Worm (Caenorhabditis elegans) whole organism, L1 larva: ENCODE measurements around the gene C31E10.5.

Source experiments
- C04F5.9 ChIP-seq: sonication (generic microtip); optimal IDR thresholded peaks from 2 replicates; lab custom pipeline; 2016; ENCODE audit warnings: missing genetic modification characterization, missing compliant biosample characterization
- C16A3.4 ChIP-seq: fragments of 150-350 bp; optimal IDR thresholded peaks from 2 replicates; lab custom pipeline; 2014; ENCODE audit warnings: missing biosample characterization, missing genetic modification characterization
- aha-1 ChIP-seq: fragments of 150-350 bp; optimal IDR thresholded peaks from 2 replicates; lab custom pipeline; 2014; ENCODE audit warnings: missing biosample characterization, missing genetic modification characterization
- aly-2 ChIP-seq: fragments of 150-350 bp; optimal IDR thresholded peaks from 2 replicates; lab custom pipeline; 2014; ENCODE audit warnings: missing biosample characterization, missing genetic modification characterization
- ama-1 ChIP-seq: fragments of 150-350 bp; optimal IDR thresholded peaks from 2 replicates; lab custom pipeline; 2014
- blmp-1 ChIP-seq: fragments of 150-350 bp; optimal IDR thresholded peaks from 2 replicates; lab custom pipeline; 2014; ENCODE audit warnings: missing biosample characterization, missing genetic modification characterization
- ceh-63 ChIP-seq: fragments of 200-800 bp; sonication (Bioruptor generic); optimal IDR thresholded peaks from 2 replicates; lab custom pipeline; 2018; ENCODE audit warnings: mild to moderate bottlenecking, missing genetic modification characterization, missing compliant biosample characterization
- ceh-88 ChIP-seq: fragments of 200-800 bp; sonication (Bioruptor generic); IDR thresholded peaks from 2 replicates; pipeline ENCODE4 v1.3.6; 2022; ENCODE audit warnings: missing genetic modification characterization, missing compliant biosample characterization
- ceh-90 ChIP-seq: sonication (generic microtip); optimal IDR thresholded peaks from 2 replicates; lab custom pipeline; 2016; ENCODE audit warnings: missing genetic modification characterization, missing compliant biosample characterization
- dpl-1 ChIP-seq, 3 experiments: fragments of 150-350 bp in 2 of 3; sonication (generic microtip) in 1 of 3; optimal IDR thresholded peaks; 2 replicates each; lab custom pipeline; 2014 to 2017; ENCODE audit warnings: missing biosample characterization in 3 of 3, missing genetic modification characterization in 3 of 3, missing genetic modification reagents in 3 of 3
- dsc-1 ChIP-seq: sonication (generic microtip); optimal IDR thresholded peaks from 2 replicates; lab custom pipeline; 2016; ENCODE audit warnings: mild to moderate bottlenecking, missing genetic modification characterization, missing compliant biosample characterization
- egl-13 ChIP-seq: sonication (generic microtip); optimal IDR thresholded peaks from 2 replicates; lab custom pipeline; 2016; ENCODE audit warnings: missing genotype, missing genetic modification reagents, missing genetic modification characterization, missing compliant biosample characterization
- egl-27 ChIP-seq, 2 experiments: fragments of 150-350 bp in 1 of 2; sonication (generic microtip); optimal IDR thresholded peaks; 3 replicates each; lab custom pipeline; 2017 to 2018; ENCODE audit warnings: missing biosample characterization in 2 of 2, missing genetic modification characterization in 2 of 2, missing genetic modification reagents in 2 of 2
- elt-2 ChIP-seq: sonication (generic microtip); optimal IDR thresholded peaks from 2 replicates; lab custom pipeline; 2016; ENCODE audit warnings: missing genetic modification characterization, mild to moderate bottlenecking, inconsistent platforms, missing compliant biosample characterization, missing genetic modification reagents
- elt-3 ChIP-seq, 6 experiments: fragments of 150-350 bp in 1 of 6; sonication (generic microtip); optimal IDR thresholded peaks; 2 replicates each; lab custom pipeline; 2017 to 2018; ENCODE audit warnings: missing biosample characterization in 6 of 6, missing genetic modification characterization in 6 of 6, inconsistent platforms in 1 of 6
- fkh-10 ChIP-seq: sonication (generic microtip); optimal IDR thresholded peaks from 2 replicates; lab custom pipeline; 2017; ENCODE audit warnings: missing biosample characterization, missing genetic modification reagents, missing genetic modification characterization
- fkh-8 ChIP-seq: sonication (generic microtip); optimal IDR thresholded peaks from 2 replicates; lab custom pipeline; 2016; ENCODE audit warnings: mild to moderate bottlenecking, missing genetic modification characterization, missing compliant biosample characterization
- fos-1 ChIP-seq: fragments of 150-350 bp; optimal IDR thresholded peaks from 2 replicates; lab custom pipeline; 2014; ENCODE audit warnings: missing biosample characterization, missing genetic modification characterization
- hlh-4 ChIP-seq: sonication (generic microtip); optimal IDR thresholded peaks from 2 replicates; lab custom pipeline; 2016; ENCODE audit warnings: mild to moderate bottlenecking, missing genetic modification characterization, missing compliant biosample characterization
- hpl-2 ChIP-seq: fragments of 150-350 bp; optimal IDR thresholded peaks from 2 replicates; lab custom pipeline; 2014; ENCODE audit warnings: missing biosample characterization, missing genetic modification reagents, missing genetic modification characterization
- irx-1 ChIP-seq: sonication (generic microtip); optimal IDR thresholded peaks from 2 replicates; lab custom pipeline; 2016; ENCODE audit warnings: missing genetic modification characterization, missing compliant biosample characterization
- jun-1 ChIP-seq: fragments of 150-350 bp; optimal IDR thresholded peaks from 2 replicates; lab custom pipeline; 2014; ENCODE audit warnings: missing biosample characterization, missing genetic modification reagents, missing genetic modification characterization
- lin-13 ChIP-seq: fragments of 150-350 bp; optimal IDR thresholded peaks from 2 replicates; lab custom pipeline; 2014; ENCODE audit warnings: missing biosample characterization, missing genetic modification reagents, missing genetic modification characterization
- lin-14 ChIP-seq: fragments of 200-800 bp; sonication (Bioruptor generic); optimal IDR thresholded peaks from 2 replicates; lab custom pipeline; 2018; ENCODE audit warnings: mild to moderate bottlenecking, missing genetic modification characterization, moderate library complexity, missing compliant biosample characterization
- lin-39 ChIP-seq: fragments of 150-350 bp; optimal IDR thresholded peaks from 2 replicates; lab custom pipeline; 2014; ENCODE audit warnings: missing biosample characterization, missing genetic modification reagents, missing genetic modification characterization
- lir-3 ChIP-seq: sonication (generic microtip); optimal IDR thresholded peaks from 2 replicates; lab custom pipeline; 2016; ENCODE audit warnings: mild to moderate bottlenecking, missing genetic modification characterization, moderate library complexity, missing compliant biosample characterization; ENCODE audit not compliant: poor library complexity
- lsy-2 ChIP-seq, 2 experiments: fragments of 150-350 bp; optimal IDR thresholded peaks; 2 replicates each; lab custom pipeline; 2014; ENCODE audit warnings: missing biosample characterization in 2 of 2, missing genetic modification characterization in 2 of 2
- mab-9 ChIP-seq: fragments of 200-800 bp; sonication (Bioruptor generic); IDR thresholded peaks from 2 replicates; pipeline ENCODE4 v1.3.6; 2022; ENCODE audit warnings: missing genetic modification reagents, missing genetic modification characterization, missing compliant biosample characterization
- mdl-1 ChIP-seq, 2 experiments: fragments of 150-350 bp; optimal IDR thresholded peaks; 2 replicates each; lab custom pipeline; 2014 to 2017; ENCODE audit warnings: missing biosample characterization in 2 of 2, missing genetic modification characterization in 2 of 2, inconsistent platforms in 1 of 2
- mef-2 ChIP-seq: fragments of 150-350 bp; optimal IDR thresholded peaks from 2 replicates; lab custom pipeline; 2014; ENCODE audit warnings: missing biosample characterization, missing genetic modification characterization
- nhr-11 ChIP-seq: fragments of 150-350 bp; optimal IDR thresholded peaks from 2 replicates; lab custom pipeline; 2014; ENCODE audit warnings: missing biosample characterization, missing genetic modification characterization
- nhr-12 ChIP-seq: sonication (generic microtip); optimal IDR thresholded peaks from 2 replicates; lab custom pipeline; 2017; ENCODE audit warnings: missing biosample characterization, missing genetic modification characterization
- nhr-19 ChIP-seq: fragments of 200-800 bp; sonication (Bioruptor generic); conservative IDR thresholded peaks from 2 replicates; pipeline ENCODE4 v1.3.6; 2022; ENCODE audit warnings: missing genetic modification characterization, missing compliant biosample characterization
- nhr-20 ChIP-seq: sonication (generic microtip); optimal IDR thresholded peaks from 2 replicates; lab custom pipeline; 2016; ENCODE audit warnings: mild to moderate bottlenecking, missing genetic modification characterization, missing compliant biosample characterization
- nhr-237 ChIP-seq: fragments of 150-350 bp; optimal IDR thresholded peaks from 2 replicates; lab custom pipeline; 2014; ENCODE audit warnings: missing biosample characterization, missing genetic modification characterization
- nhr-28 ChIP-seq: fragments of 150-350 bp; optimal IDR thresholded peaks from 2 replicates; lab custom pipeline; 2014; ENCODE audit warnings: missing biosample characterization, missing genetic modification characterization
- nhr-71 ChIP-seq: sonication (generic microtip); optimal IDR thresholded peaks from 2 replicates; lab custom pipeline; 2016; ENCODE audit warnings: mild to moderate bottlenecking, missing genetic modification characterization, moderate library complexity, missing compliant biosample characterization
- nhr-77 ChIP-seq: fragments of 150-350 bp; optimal IDR thresholded peaks from 2 replicates; lab custom pipeline; 2014; ENCODE audit warnings: missing biosample characterization, missing genetic modification characterization
- nhr-85 ChIP-seq: sonication (generic microtip); peaks from one replicate; lab custom pipeline; 2016; ENCODE audit warnings: missing genetic modification characterization, inconsistent platforms, missing compliant biosample characterization
- pag-3 ChIP-seq: sonication (generic microtip); optimal IDR thresholded peaks from 2 replicates; lab custom pipeline; 2017; ENCODE audit warnings: missing genetic modification characterization, mild to moderate bottlenecking, missing compliant biosample characterization, antibody characterized with exemption, borderline replicate concordance; ENCODE audit not compliant: insufficient read depth
- rnt-1 ChIP-seq: sonication (generic microtip); optimal IDR thresholded peaks from 2 replicates; lab custom pipeline; 2016; ENCODE audit warnings: mild to moderate bottlenecking, missing genetic modification characterization, moderate library complexity, missing compliant biosample characterization
- skn-1 ChIP-seq: fragments of 150-350 bp; optimal IDR thresholded peaks from 2 replicates; lab custom pipeline; 2014; ENCODE audit warnings: missing biosample characterization, missing genetic modification characterization
- sup-37 ChIP-seq: fragments of 200-800 bp; sonication (Bioruptor generic); optimal IDR thresholded peaks from 2 replicates; lab custom pipeline; 2018; ENCODE audit warnings: mild to moderate bottlenecking, missing genetic modification characterization, missing compliant biosample characterization
- swsn-7 ChIP-seq: sonication (generic microtip); optimal IDR thresholded peaks from 2 replicates; lab custom pipeline; 2016; ENCODE audit warnings: missing genetic modification characterization, missing compliant biosample characterization
- unc-62 ChIP-seq: fragments of 150-350 bp; optimal IDR thresholded peaks from 2 replicates; lab custom pipeline; 2014; ENCODE audit warnings: missing biosample characterization, missing genetic modification reagents, missing genetic modification characterization
- unc-86 ChIP-seq: sonication (generic microtip); optimal IDR thresholded peaks from 2 replicates; lab custom pipeline; 2016; ENCODE audit warnings: missing genetic modification characterization, missing compliant biosample characterization
- unc-98 ChIP-seq: fragments of 200-800 bp; sonication (Bioruptor generic); IDR thresholded peaks from 2 replicates; pipeline ENCODE4 v1.3.6; 2022; ENCODE audit warnings: missing genetic modification characterization, missing compliant biosample characterization
- zip-4 ChIP-seq: fragments of 200-800 bp; sonication (Bioruptor generic); optimal IDR thresholded peaks from 2 replicates; lab custom pipeline; 2018; ENCODE audit warnings: mild to moderate bottlenecking, missing genetic modification characterization, moderate library complexity, missing compliant biosample characterization
- ztf-11 ChIP-seq, 2 experiments: sonication (generic microtip); optimal IDR thresholded peaks; 2 replicates each; lab custom pipeline; 2016 to 2017; ENCODE audit warnings: missing genetic modification characterization in 2 of 2, missing biosample characterization in 1 of 2, missing compliant biosample characterization in 1 of 2
- ztf-4 ChIP-seq: fragments of 150-350 bp; optimal IDR thresholded peaks from 2 replicates; lab custom pipeline; 2014; ENCODE audit warnings: missing biosample characterization, missing genetic modification characterization

C31E10.5 gene

ce11 chrX:14016698-14017097 lies 21.1 kb upstream of the C31E10.5 start (continued):
- TF ChIP-seq pag-3 (tag; lab: Kevin White, UChicago) (peak; percentile 92), nhr-85 (no peak), rnt-1 (peak; percentile 66), fkh-8 (tag; lab: Kevin White, UChicago) (no peak), dpl-1 (GFP tag; optimal IDR thresholded peaks at IDR 0.05; lab: Kevin White, UChicago) (no peak), nhr-71 (tag; lab: Kevin White, UChicago) (peak; percentile 90), nhr-12 (tag; lab: Kevin White, UChicago) (no peak), lin-13 (GFP tag; lab: Kevin White, UChicago) (peak; percentile 18), C16A3.4 (peak; percentile 13), jun-1 (tag; lab: Kevin White, UChicago) (peak; percentile 8), mab-9 (GFP tag; lab: Robert Waterston, UW) (peak; percentile 45; the same call in 1 of the 2 replicates)

- peak; percentile 66 for TF ChIP-seq skn-1 (tag; lab: Kevin White, UChicago)
- peak; percentile 80 for TF ChIP-seq nhr-77 (tag; lab: Kevin White, UChicago)
- TF ChIP-seq rnt-1, result peak; percentile 81
- peak in 1 of 2 experiments; percentile 68 for TF ChIP-seq ztf-11 (tag; optimal IDR thresholded peaks at IDR 0.05; lab: Kevin White, UChicago)
- no peak for TF ChIP-seq lin-39 (tag; lab: Kevin White, UChicago)
- no peak for TF ChIP-seq ceh-90
- no peak for TF ChIP-seq mef-2 (tag; lab: Kevin White, UChicago)
- TF ChIP-seq hpl-2 (GFP tag; lab: Kevin White, UChicago), result no peak
- TF ChIP-seq hlh-4 (tag; lab: Kevin White, UChicago), result no peak
- TF ChIP-seq elt-2 (tag; lab: Kevin White, UChicago), result peak; percentile 60
- no peak for TF ChIP-seq aha-1
- peak; percentile 89 for TF ChIP-seq dsc-1 (tag; lab: Kevin White, UChicago)
- TF ChIP-seq ceh-63, result peak; percentile 5
- TF ChIP-seq fkh-8 (tag; lab: Kevin White, UChicago), result peak; percentile 78
- peak; percentile 22 for TF ChIP-seq lin-13 (GFP tag; lab: Kevin White, UChicago)
- TF ChIP-seq unc-62 (GFP tag; lab: Kevin White, UChicago), result no peak
- peak; percentile 1 for TF ChIP-seq zip-4 (GFP tag; lab: Kevin White, UChicago)
- peak; percentile 83 for TF ChIP-seq nhr-19 (GFP tag; lab: Robert Waterston, UW)
- TF ChIP-seq ama-1 (lab: Kevin White, UChicago), result no peak
- TF ChIP-seq swsn-7 (tag; lab: Kevin White, UChicago), result peak; percentile 86
- TF ChIP-seq dpl-1 (GFP tag; optimal IDR thresholded peaks at IDR 0.05; lab: Kevin White, UChicago), result peak; percentile 14 to 31 (median 25)
- peak in 1 of 2 experiments; percentile 16 for TF ChIP-seq egl-27 (tag; optimal IDR thresholded peaks at IDR 0.05; lab: Kevin White, UChicago)
- TF ChIP-seq nhr-11, result peak; percentile 1
- peak; percentile 76 for TF ChIP-seq egl-13 (tag; lab: Kevin White, UChicago)
- peak; percentile 52 for TF ChIP-seq sup-37
- peak; percentile 48 for TF ChIP-seq fkh-10 (GFP tag; lab: Kevin White, UChicago)
- peak; percentile 39; the same call in 1 of the 2 replicates for TF ChIP-seq unc-98 (GFP tag; lab: Robert Waterston, UW)
- no peak for TF ChIP-seq C04F5.9 (tag; lab: Kevin White, UChicago)
- peak; percentile 65 for TF ChIP-seq irx-1 (tag; lab: Kevin White, UChicago)
- TF ChIP-seq nhr-85, result peak; percentile 60
- TF ChIP-seq lir-3 (tag; lab: Kevin White, UChicago), result peak; percentile 19
- TF ChIP-seq aly-2, result peak; percentile 48
- TF ChIP-seq nhr-28 (tag; lab: Kevin White, UChicago), result no peak
- TF ChIP-seq fos-1 (tag; lab: Kevin White, UChicago), result peak; percentile 78
- TF ChIP-seq lsy-2 (tag; optimal IDR thresholded peaks at IDR 0.05; lab: Kevin White, UChicago), result peak; percentile 60 to 75
- TF ChIP-seq nhr-237 (tag; lab: Kevin White, UChicago), result peak; percentile 60
- TF ChIP-seq ceh-88 (GFP tag; lab: Robert Waterston, UW), result peak; percentile 48; the same call in 1 of the 2 replicates
- peak; percentile 88 for TF ChIP-seq lin-14 (GFP tag; lab: Kevin White, UChicago)
- peak; percentile 61 for TF ChIP-seq ztf-4 (tag; lab: Kevin White, UChicago)
- TF ChIP-seq mdl-1 (tag; optimal IDR thresholded peaks at IDR 0.05; lab: Kevin White, UChicago), result peak in 1 of 2 experiments; percentile 79
- TF ChIP-seq nhr-20 (tag; lab: Kevin White, UChicago), result peak; percentile 87
- peak; percentile 56 for TF ChIP-seq blmp-1 (tag; lab: Kevin White, UChicago)
- peak; percentile 69 for TF ChIP-seq unc-86 (tag; lab: Kevin White, UChicago)
- peak in 2 of 6 experiments; percentile 31 to 60 for TF ChIP-seq elt-3 (tag; optimal IDR thresholded peaks at IDR 0.05; lab: Kevin White, UChicago)
Observed at ce11 chrX:14015808-14016207, 20.2 kb upstream of the C31E10.5 start.
